Fruit fly (Drosophila melanogaster) whole organism, prepupa: Measurements from ENCODE around the gene CHKov1.

ENCODE experiments used
- CG1621 ChIP-seq: fragments of 200-800 bp; sonication (Bioruptor generic); optimal IDR thresholded peaks from 3 replicates; lab custom pipeline; 2018; ENCODE audit warnings: missing biosample characterization, mild to moderate bottlenecking, missing genetic modification characterization
- Sox102F ChIP-seq: fragments of 200-800 bp; sonication (Bioruptor generic); optimal IDR thresholded peaks from 2 replicates; lab custom pipeline; 2016; ENCODE audit warnings: missing biosample characterization, mild to moderate bottlenecking, missing genetic modification characterization

- TF ChIP-seq Sox102F (no peak), CG1621 (no peak)
These were observed 29.6 kb downstream of the CHKov1 start, which contains the start of gene CG31288 for dm6 chr3R:25299507-25299964.
